Worm (Caenorhabditis elegans): ENCODE measurements around the gene dyrb-1.

Gene dyrb-1

ce11 chrII:9145961-9146360 lies 39.0 kb upstream of the dyrb-1 start, which contains the start of gene W07A12.4:
W07A12.4 (plus strand) TSS chrII:9146261.
- TF ChIP-seq mec-3 (tag; optimal IDR thresholded peaks at IDR 0.05; ENCODE audit: borderline replicate concordance) (no peak), nhr-11 (tag; optimal IDR thresholded peaks at IDR 0.05) (no peak), ceh-18 (tag; optimal IDR thresholded peaks at IDR 0.05) (no peak), ttx-3 (tag; optimal IDR thresholded peaks at IDR 0.05) (no peak), tbx-2 (tag; optimal IDR thresholded peaks at IDR 0.05) (no peak), unc-3 (GFP tag; conservative IDR thresholded peaks at IDR 0.05) (no peak), unc-3 (tag; optimal IDR thresholded peaks at IDR 0.05) (no peak), pax-1 (tag; optimal IDR thresholded peaks at IDR 0.05) (no peak), fax-1 (tag; optimal IDR thresholded peaks at IDR 0.05) (no peak), nfya-1 (tag; optimal IDR thresholded peaks at IDR 0.05) (no peak)

- TF ChIP-seq pha-2 (tag; optimal IDR thresholded peaks at IDR 0.05) (no peak), ama-1 (optimal IDR thresholded peaks at IDR 0.05) (no peak), syd-9 (tag; optimal IDR thresholded peaks at IDR 0.05) (no peak), pha-4 (tag; optimal IDR thresholded peaks at IDR 0.05) (no peak), ceh-14 (tag; optimal IDR thresholded peaks at IDR 0.05) (no peak), gmeb-2 (tag; optimal IDR thresholded peaks at IDR 0.05) (no peak), pax-1 (tag; optimal IDR thresholded peaks at IDR 0.05) (no peak), fkh-6 (tag; optimal IDR thresholded peaks at IDR 0.05) (no peak), pros-1 (tag; optimal IDR thresholded peaks at IDR 0.05) (no peak)
Observed at ce11 chrII:9144366-9144765, 37.4 kb upstream of the dyrb-1 start.

DNA sequence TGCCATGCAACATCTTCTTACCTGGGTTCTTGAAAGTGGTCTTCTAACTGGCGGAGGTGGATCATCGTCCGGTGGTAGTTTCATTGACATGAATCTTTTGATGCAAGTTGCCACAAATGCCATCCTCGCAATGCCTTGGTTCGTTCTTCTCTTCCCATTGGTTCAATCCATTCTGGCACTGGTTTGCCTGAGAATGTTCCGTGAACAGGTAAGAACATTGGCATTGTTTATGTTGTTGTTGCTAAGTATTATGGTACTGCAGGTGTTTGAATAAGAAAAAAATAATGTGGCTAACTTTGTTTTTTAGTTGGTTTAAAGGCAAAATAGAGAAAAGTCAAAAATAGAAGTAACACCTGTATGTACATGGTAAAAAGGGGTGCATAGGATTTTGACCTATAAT lies 36.9 kb upstream of the dyrb-1 start:
- TF ChIP-seq unc-55 (GFP tag; optimal IDR thresholded peaks at IDR 0.05) (no peak), ceh-24 (tag; optimal IDR thresholded peaks at IDR 0.05) (no peak), unc-86 (tag; optimal IDR thresholded peaks at IDR 0.05) (no peak), ets-4 (tag; optimal IDR thresholded peaks at IDR 0.05) (no peak), nhr-11 (tag; optimal IDR thresholded peaks at IDR 0.05) (no peak), ceh-34 (tag; optimal IDR thresholded peaks at IDR 0.05) (no peak), hlh-8 (tag; optimal IDR thresholded peaks at IDR 0.05) (no peak), sox-2 (GFP tag; IDR thresholded peaks at IDR 0.05) (no peak), che-1 (tag; optimal IDR thresholded peaks at IDR 0.05) (no peak), unc-42 (tag; optimal IDR thresholded peaks at IDR 0.05) (no peak), hlh-6 (tag; optimal IDR thresholded peaks at IDR 0.05) (no peak), C38D4.7 (GFP tag; optimal IDR thresholded peaks at IDR 0.05) (no peak), elt-2 (tag; optimal IDR thresholded peaks at IDR 0.05) (no peak), dmd-4 (tag; optimal IDR thresholded peaks at IDR 0.05; ENCODE audit: borderline replicate concordance) (no peak)

- TF ChIP-seq Y22D7AL.16 (tag; optimal IDR thresholded peaks at IDR 0.05) (no peak), pros-1 (tag; optimal IDR thresholded peaks at IDR 0.05) (no peak), hlh-8 (tag; optimal IDR thresholded peaks at IDR 0.05) (no peak), ttx-3 (tag; optimal IDR thresholded peaks at IDR 0.05) (no peak), K02D7.2 (tag; optimal IDR thresholded peaks at IDR 0.05) (no peak), hlh-13 (GFP tag; optimal IDR thresholded peaks at IDR 0.05) (no peak), tbx-2 (tag; optimal IDR thresholded peaks at IDR 0.05) (no peak), nhr-11 (tag; optimal IDR thresholded peaks at IDR 0.05) (no peak), fkh-6 (tag; optimal IDR thresholded peaks at IDR 0.05) (no peak), tbx-7 (tag; optimal IDR thresholded peaks at IDR 0.05) (no peak)
Observed at ce11 chrII:9141110-9141509, 34.2 kb upstream of the dyrb-1 start.

DNA sequence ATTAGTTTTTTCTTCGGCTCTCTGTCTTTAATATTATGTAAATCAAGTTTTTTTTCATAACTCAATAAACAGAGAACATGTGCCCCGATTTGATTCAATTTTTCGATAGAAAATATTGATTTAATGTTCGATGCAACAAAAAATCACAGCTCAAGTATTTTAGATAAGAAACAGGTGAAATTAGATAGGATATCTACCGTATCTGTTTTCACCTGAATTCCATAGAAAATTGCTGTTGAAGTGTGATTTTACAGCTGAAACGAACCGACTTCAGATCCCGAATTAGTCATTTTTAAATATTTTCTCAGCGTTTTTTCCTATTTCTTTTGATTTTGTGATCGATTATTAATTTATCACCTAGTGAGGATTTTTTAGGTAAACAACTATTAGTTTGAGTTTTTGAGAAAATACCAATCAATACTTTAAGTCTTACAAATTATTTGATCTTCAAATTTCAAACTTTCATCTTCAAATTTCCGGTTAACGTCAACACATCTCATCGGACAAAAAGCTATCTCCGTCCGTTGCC lies 32.3 kb upstream of the dyrb-1 start, which contains the start of gene Y9C2UA.1:
Gene Y9C2UA.1, plus strand, starts transcription at position 479 of the 529 bp plus-strand sequence.
- TF ChIP-seq nhr-232 (tag; optimal IDR thresholded peaks at IDR 0.05) (no peak), rnt-1 (tag; optimal IDR thresholded peaks at IDR 0.05) (no peak), tbx-2 (tag; optimal IDR thresholded peaks at IDR 0.05) (no peak), elt-4 (tag; optimal IDR thresholded peaks at IDR 0.05) (no peak), fax-1 (tag; optimal IDR thresholded peaks at IDR 0.05) (no peak), ceh-24 (tag; optimal IDR thresholded peaks at IDR 0.05) (no peak), eyg-1 (tag; optimal IDR thresholded peaks at IDR 0.05) (no peak), hlh-13 (GFP tag; optimal IDR thresholded peaks at IDR 0.05) (no peak), npax-4 (tag; optimal IDR thresholded peaks at IDR 0.05) (no peak), ama-1 (optimal IDR thresholded peaks at IDR 0.05) (no peak)
